Fruit fly (Drosophila melanogaster): ENCODE data around the gene CG13458.
A peak's percentile ranks its signal among the peaks of the same experiment; 100 is the strongest.

Gene CG13458

DNA sequence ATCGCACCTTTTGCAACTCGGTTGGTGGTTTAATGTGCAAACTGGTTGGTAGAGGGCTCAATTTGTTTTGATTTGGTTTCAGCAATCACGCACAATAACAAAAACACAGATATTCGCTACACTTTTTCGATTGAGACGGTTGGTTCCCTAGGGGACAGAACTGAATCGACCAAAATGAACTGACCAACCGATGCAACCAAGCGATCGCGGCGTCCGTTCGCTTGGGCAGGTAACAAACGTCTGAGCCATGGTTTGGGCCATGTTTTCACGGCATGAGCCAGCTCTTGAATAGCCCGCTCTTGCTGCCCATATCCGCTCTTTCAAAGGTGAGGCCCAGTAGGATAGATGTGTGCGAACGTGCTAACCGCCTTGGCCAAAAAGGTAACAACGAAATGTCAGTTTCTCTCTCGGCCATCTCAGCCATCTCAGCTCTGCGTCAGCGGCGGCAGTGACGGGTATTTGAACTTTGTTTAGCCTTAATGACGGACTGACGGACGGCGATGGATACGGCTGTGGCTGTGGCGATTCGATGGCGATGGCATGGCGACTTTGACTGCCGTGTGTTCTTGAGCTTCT is 11.8 kb downstream of the CG13458 start, which contains the start of gene CG16959 (continued):
- TF ChIP-seq D (optimal IDR thresholded peaks at IDR 0.05) = peak; percentile 81
- no peak for TF ChIP-seq D (GFP tag; optimal IDR thresholded peaks at IDR 0.05)
- TF ChIP-seq CG15601 (tag; optimal IDR thresholded peaks at IDR 0.05) = no peak
- no peak for TF ChIP-seq Blimp-1 (GFP tag; optimal IDR thresholded peaks at IDR 0.05)
- no peak for TF ChIP-seq chn (GFP tag; optimal IDR thresholded peaks at IDR 0.05)
- TF ChIP-seq inv (GFP tag; IDR thresholded peaks at IDR 0.05; ENCODE audit: partially characterized antibody) = no peak
- TF ChIP-seq Rfx (GFP tag; IDR thresholded peaks at IDR 0.05) = no peak
- TF ChIP-seq CrebB (tag; optimal IDR thresholded peaks at IDR 0.05) = peak; percentile 22
- TF ChIP-seq Sox102F (GFP tag; optimal IDR thresholded peaks at IDR 0.05) = no peak
- TF ChIP-seq CG11504 (tag; optimal IDR thresholded peaks at IDR 0.05) = no peak
- TF ChIP-seq trh (GFP tag; optimal IDR thresholded peaks at IDR 0.05) = no peak
- TF ChIP-seq repo (GFP tag; optimal IDR thresholded peaks at IDR 0.05) = no peak
- no peak for TF ChIP-seq Doc3 (GFP tag; IDR thresholded peaks at IDR 0.05; ENCODE audit: partially characterized antibody)
- no peak for TF ChIP-seq tna (GFP tag; IDR thresholded peaks at IDR 0.05; ENCODE audit: partially characterized antibody)
- no peak for TF ChIP-seq bsh (GFP tag; optimal IDR thresholded peaks at IDR 0.05)
- TF ChIP-seq CG10543 (GFP tag; optimal IDR thresholded peaks at IDR 0.05) = no peak
- TF ChIP-seq Fer3 (tag; optimal IDR thresholded peaks at IDR 0.05) = no peak
- TF ChIP-seq CG2120 (GFP tag; optimal IDR thresholded peaks at IDR 0.05) = no peak
- TF ChIP-seq dm (GFP tag; optimal IDR thresholded peaks at IDR 0.05) = no peak
- TF ChIP-seq grau (tag; optimal IDR thresholded peaks at IDR 0.05) = no peak
- peak; percentile 12; the same call in 1 of the 2 replicates for TF ChIP-seq bbx (GFP tag; IDR thresholded peaks at IDR 0.05; ENCODE audit: partially characterized antibody)
- TF ChIP-seq Dll (GFP tag; IDR thresholded peaks at IDR 0.05; ENCODE audit: partially characterized antibody) = peak; percentile 47; the same call in 1 of the 4 replicates
- no peak for TF ChIP-seq CG14667 (GFP tag; IDR thresholded peaks at IDR 0.05)
- TF ChIP-seq bowl (GFP tag; IDR thresholded peaks at IDR 0.05) = no peak
- no peak for TF ChIP-seq CG8359 (GFP tag; optimal IDR thresholded peaks at IDR 0.05; ENCODE audit: borderline replicate concordance)
- TF ChIP-seq peb (GFP tag; IDR thresholded peaks at IDR 0.05) = no peak
- no peak for TF ChIP-seq CG10979 (tag; optimal IDR thresholded peaks at IDR 0.05)
- no peak for TF ChIP-seq nerfin-2 (GFP tag; IDR thresholded peaks at IDR 0.05; ENCODE audit: partially characterized antibody)
- no peak for TF ChIP-seq CG17385 (GFP tag; optimal IDR thresholded peaks at IDR 0.05)
- no peak for TF ChIP-seq esg (GFP tag; conservative IDR thresholded peaks at IDR 0.05)
- TF ChIP-seq sima (GFP tag; optimal IDR thresholded peaks at IDR 0.05) = no peak
- no peak for TF ChIP-seq Ets65A (GFP tag)
- TF ChIP-seq twi (tag; optimal IDR thresholded peaks at IDR 0.05) = no peak
- TF ChIP-seq tin (GFP tag; optimal IDR thresholded peaks at IDR 0.05) = no peak
- TF ChIP-seq CG3838 (GFP tag; optimal IDR thresholded peaks at IDR 0.05) = no peak
- TF ChIP-seq H2.0 (GFP tag; IDR thresholded peaks at IDR 0.05) = no peak
- no peak for TF ChIP-seq eyg (GFP tag; optimal IDR thresholded peaks at IDR 0.05)
- TF ChIP-seq Camta (GFP tag; optimal IDR thresholded peaks at IDR 0.05) = no peak
- no peak for TF ChIP-seq CG2712 (tag; optimal IDR thresholded peaks at IDR 0.05)
- TF ChIP-seq HHEX (GFP tag; optimal IDR thresholded peaks at IDR 0.05) = no peak
- peak; percentile 55 for TF ChIP-seq CG15479 (GFP tag; optimal IDR thresholded peaks at IDR 0.05)
- no peak for TF ChIP-seq CG8765 (GFP tag; IDR thresholded peaks at IDR 0.05)
- TF ChIP-seq Aef1 (GFP tag; IDR thresholded peaks at IDR 0.05) = no peak
- no peak for TF ChIP-seq pita (GFP tag; optimal IDR thresholded peaks at IDR 0.05)
- TF ChIP-seq knrl (GFP tag; IDR thresholded peaks at IDR 0.05; ENCODE audit: partially characterized antibody) = no peak
- no peak for TF ChIP-seq CG2889 (GFP tag; IDR thresholded peaks at IDR 0.05)
- no peak for TF ChIP-seq Mad (GFP tag; optimal IDR thresholded peaks at IDR 0.05)
- TF ChIP-seq CG3726 (GFP tag; IDR thresholded peaks at IDR 0.05) = no peak
- TF ChIP-seq croc (GFP tag; conservative IDR thresholded peaks at IDR 0.05) = no peak
- TF ChIP-seq CG9727 (GFP tag; optimal IDR thresholded peaks at IDR 0.05) = no peak
- no peak for TF ChIP-seq org-1 (GFP tag; optimal IDR thresholded peaks at IDR 0.05)

Data from whole organism, embryonic.